Worm (Caenorhabditis elegans): ENCODE measurements around the gene F14F8.14.

Gene F14F8.14

ce11 chrV:16685725-16686124, 19.2 kb upstream of the F14F8.14 start, which contains the start of gene srw-43:
Gene srw-43, plus strand, starts transcription at chrV:16686025.
- TF ChIP-seq nhr-90 (tag; optimal IDR thresholded peaks at IDR 0.05; ENCODE audit: poor library complexity) (no peak), skn-1 (tag; optimal IDR thresholded peaks at IDR 0.05) (no peak), jun-1 (tag; optimal IDR thresholded peaks at IDR 0.05) (no peak), hlh-17 (GFP tag; optimal IDR thresholded peaks at IDR 0.05; ENCODE audit: borderline replicate concordance) (no peak), nhr-28 (tag; optimal IDR thresholded peaks at IDR 0.05) (no peak), lin-35 (GFP tag; optimal IDR thresholded peaks at IDR 0.05) (no peak), nhr-47 (tag; optimal IDR thresholded peaks at IDR 0.05) (no peak), zag-1 (tag; optimal IDR thresholded peaks at IDR 0.05) (no peak), efl-3 (GFP tag; optimal IDR thresholded peaks at IDR 0.05) (no peak), pax-3 (tag; optimal IDR thresholded peaks at IDR 0.05) (no peak), F16B12.6 (tag; optimal IDR thresholded peaks at IDR 0.05) (no peak), pqm-1 (tag; optimal IDR thresholded peaks at IDR 0.05) (no peak), nhr-84 (tag; optimal IDR thresholded peaks at IDR 0.05) (no peak), lsy-2 (tag; optimal IDR thresholded peaks at IDR 0.05) (no peak), ets-5 (GFP tag; IDR thresholded peaks at IDR 0.05) (no peak), unc-62 (GFP tag; optimal IDR thresholded peaks at IDR 0.05) (no peak), snu-23 (GFP tag; optimal IDR thresholded peaks at IDR 0.05) (no peak), ceh-82 (tag; optimal IDR thresholded peaks at IDR 0.05) (no peak), lin-13 (GFP tag; optimal IDR thresholded peaks at IDR 0.05) (no peak), ceh-63 (GFP tag; optimal IDR thresholded peaks at IDR 0.05) (no peak)

ce11 chrV:16683359-16683758, 16.8 kb upstream of the F14F8.14 start:
- no peak for TF ChIP-seq pqm-1 (tag; optimal IDR thresholded peaks at IDR 0.05)
- no peak for TF ChIP-seq mef-2 (tag; optimal IDR thresholded peaks at IDR 0.05)
- no peak for TF ChIP-seq lin-35 (GFP tag; optimal IDR thresholded peaks at IDR 0.05)
- TF ChIP-seq tlp-1 (tag; optimal IDR thresholded peaks at IDR 0.05) = no peak
- no peak for TF ChIP-seq ceh-8 (GFP tag; optimal IDR thresholded peaks at IDR 0.05)
- no peak for TF ChIP-seq hpl-2 (GFP tag; optimal IDR thresholded peaks at IDR 0.05)
- TF ChIP-seq F16B12.6 (tag; optimal IDR thresholded peaks at IDR 0.05) = no peak
- no peak for TF ChIP-seq fos-1 (tag; optimal IDR thresholded peaks at IDR 0.05)
- TF ChIP-seq dsc-1 (tag; optimal IDR thresholded peaks at IDR 0.05) = no peak
- no peak for TF ChIP-seq pag-3 (tag; optimal IDR thresholded peaks at IDR 0.05; ENCODE audit: borderline replicate concordance, insufficient read depth)
- no peak for TF ChIP-seq nhr-19 (GFP tag; conservative IDR thresholded peaks at IDR 0.05)
- no peak for TF ChIP-seq lsy-2 (tag; optimal IDR thresholded peaks at IDR 0.05)
- no peak for TF ChIP-seq unc-130 (tag; optimal IDR thresholded peaks at IDR 0.05)
- no peak for TF ChIP-seq ztf-11 (tag; optimal IDR thresholded peaks at IDR 0.05)
- no peak for TF ChIP-seq nhr-77 (tag; optimal IDR thresholded peaks at IDR 0.05)
- no peak for TF ChIP-seq sup-37 (GFP tag; optimal IDR thresholded peaks at IDR 0.05)
- no peak for TF ChIP-seq nhr-84 (tag; optimal IDR thresholded peaks at IDR 0.05)
- TF ChIP-seq efl-1 (optimal IDR thresholded peaks at IDR 0.05) = no peak
- TF ChIP-seq efl-1 (GFP tag; optimal IDR thresholded peaks at IDR 0.05 in 1 of 2) = no peak
- TF ChIP-seq xbp-1 (tag; optimal IDR thresholded peaks at IDR 0.05) = no peak

ce11 chrV:16682886-16683285, 16.3 kb upstream of the F14F8.14 start, which contains the start of gene srw-36:
Gene srw-36, plus strand, starts transcription at chrV:16683186.
- no peak for TF ChIP-seq ceh-8 (GFP tag; optimal IDR thresholded peaks at IDR 0.05)
- TF ChIP-seq unc-86 (tag; optimal IDR thresholded peaks at IDR 0.05) = no peak
- no peak for TF ChIP-seq sox-4 (tag; optimal IDR thresholded peaks at IDR 0.05)
- no peak for TF ChIP-seq ceh-90 (tag; optimal IDR thresholded peaks at IDR 0.05)
- no peak for TF ChIP-seq aha-1 (tag; optimal IDR thresholded peaks at IDR 0.05)
- no peak for TF ChIP-seq nhr-76 (tag; optimal IDR thresholded peaks at IDR 0.05)
- no peak for TF ChIP-seq egl-27 (tag; optimal IDR thresholded peaks at IDR 0.05)
- TF ChIP-seq vab-15 (tag; optimal IDR thresholded peaks at IDR 0.05) = no peak
- no peak for TF ChIP-seq lin-35 (GFP tag; optimal IDR thresholded peaks at IDR 0.05)
- TF ChIP-seq C34B4.2 (tag; optimal IDR thresholded peaks at IDR 0.05) = no peak
- TF ChIP-seq unc-30 (tag; optimal IDR thresholded peaks at IDR 0.05) = no peak
- TF ChIP-seq nhr-90 (tag; optimal IDR thresholded peaks at IDR 0.05; ENCODE audit: poor library complexity) = no peak
- no peak for TF ChIP-seq skn-1 (tag; optimal IDR thresholded peaks at IDR 0.05)
- no peak for TF ChIP-seq C16A3.4 (tag; optimal IDR thresholded peaks at IDR 0.05)
